Fruit fly (Drosophila melanogaster) Kc167 (cell line): ENCODE results near the gene CG33095.

Experiments used
- Myc ChIP-seq: fragments of >200 bp; optimal IDR thresholded peaks from 2 replicates; lab custom pipeline; 2017; ENCODE audit warnings: missing external identifiers
- Sin3A ChIP-seq: fragments of >200 bp; optimal IDR thresholded peaks from 2 replicates; lab custom pipeline; 2018; ENCODE audit warnings: missing external identifiers
- h ChIP-seq: fragments of >200 bp; optimal IDR thresholded peaks from 3 replicates; lab custom pipeline; 2018; ENCODE audit warnings: missing external identifiers
- insv ChIP-seq: fragments of >200 bp; optimal IDR thresholded peaks from 3 replicates; lab custom pipeline; 2018; ENCODE audit warnings: missing external identifiers
- psq ChIP-seq: fragments of >200 bp; optimal IDR thresholded peaks from 2 replicates; lab custom pipeline; 2017; ENCODE audit warnings: missing external identifiers
- ttk ChIP-seq: sonication (Bioruptor generic); optimal IDR thresholded peaks from 2 replicates; lab custom pipeline; 2017; ENCODE audit warnings: missing external identifiers

CG33095 gene

dm6 chr3R:25066856-25067255 lies 30.6 kb upstream of the CG33095 start:
- TF ChIP-seq Sin3A: no peak
- no peak for TF ChIP-seq psq
- no peak for TF ChIP-seq h (lab: Kevin White, UChicago)

dm6 chr3R:25069569-25069968 lies 27.9 kb upstream of the CG33095 start, which contains the start of the genes Stt3B and CG11839:
Gene Stt3B, minus strand, starts transcription at chr3R:25069637.
Gene CG11839, plus strand, starts transcription at chr3R:25069927.
- TF ChIP-seq insv (lab: Kevin White, UChicago): no peak
- TF ChIP-seq Myc: no peak
- no peak for TF ChIP-seq ttk (lab: Kevin White, UChicago)
- no peak for TF ChIP-seq psq
- TF ChIP-seq h (lab: Kevin White, UChicago): no peak
- no peak for TF ChIP-seq Sin3A

- no peak for TF ChIP-seq psq
- no peak for TF ChIP-seq h (lab: Kevin White, UChicago)
- TF ChIP-seq Sin3A: no peak
- no peak for TF ChIP-seq insv (lab: Kevin White, UChicago)
- TF ChIP-seq Myc: no peak
- no peak for TF ChIP-seq ttk (lab: Kevin White, UChicago)
These were observed 26.6 kb upstream of the CG33095 start, which contains the start of gene CG11836 for dm6 chr3R:25070871-25071270. Gene CG11836, plus strand, starts transcription at chr3R:25071126.

dm6 chr3R:25074558-25074964 lies 22.9 kb upstream of the CG33095 start, which contains the start of the genes shams and CG11920:
Gene shams, minus strand, starts transcription at chr3R:25074607.
Gene CG11920, plus strand, starts transcription at chr3R:25074877.
- TF ChIP-seq h (lab: Kevin White, UChicago): no peak
- TF ChIP-seq Sin3A: no peak
- no peak for TF ChIP-seq ttk (lab: Kevin White, UChicago)
- no peak for TF ChIP-seq insv (lab: Kevin White, UChicago)
- TF ChIP-seq Myc: no peak
- no peak for TF ChIP-seq psq

- TF ChIP-seq insv (lab: Kevin White, UChicago): no peak
- no peak for TF ChIP-seq Sin3A
- no peak for TF ChIP-seq psq
- TF ChIP-seq Myc: no peak
- no peak for TF ChIP-seq ttk (lab: Kevin White, UChicago)
- no peak for TF ChIP-seq h (lab: Kevin White, UChicago)
These were observed 20.1 kb upstream of the CG33095 start for dm6 chr3R:25077280-25077820.

dm6 chr3R:25078665-25079064 lies 18.8 kb upstream of the CG33095 start:
- TF ChIP-seq insv (lab: Kevin White, UChicago): no peak
- no peak for TF ChIP-seq Sin3A
- TF ChIP-seq ttk (lab: Kevin White, UChicago): no peak
- TF ChIP-seq h (lab: Kevin White, UChicago): no peak
- TF ChIP-seq Myc: no peak
- no peak for TF ChIP-seq psq

dm6 chr3R:25080446-25080845 lies 17.0 kb upstream of the CG33095 start:
- TF ChIP-seq Myc (no peak), psq (no peak), Sin3A (no peak), insv (lab: Kevin White, UChicago) (no peak), ttk (lab: Kevin White, UChicago) (no peak), h (lab: Kevin White, UChicago) (no peak)

- TF ChIP-seq Myc: no peak
- TF ChIP-seq psq: no peak
- no peak for TF ChIP-seq h (lab: Kevin White, UChicago)
- TF ChIP-seq Sin3A: no peak
- no peak for TF ChIP-seq insv (lab: Kevin White, UChicago)
- no peak for TF ChIP-seq ttk (lab: Kevin White, UChicago)
These were observed 15.1 kb upstream of the CG33095 start, which contains the start of gene fd96Ca for dm6 chr3R:25082348-25082747. Gene fd96Ca, plus strand, starts transcription at chr3R:25082684.

- TF ChIP-seq Sin3A (no peak), Myc (no peak), ttk (lab: Kevin White, UChicago) (no peak), insv (lab: Kevin White, UChicago) (no peak), psq (no peak), h (lab: Kevin White, UChicago) (no peak)
These were observed 2.8 kb upstream of the CG33095 start, which contains the start of gene fd96Cb for dm6 chr3R:25094639-25095038. Gene fd96Cb, plus strand, starts transcription at chr3R:25095012.

dm6 chr3R:25102253-25102652 lies 4.8 kb downstream of the CG33095 start, which contains the start of gene CG45095:
Gene CG45095, plus strand, starts transcription at chr3R:25102553.
- TF ChIP-seq Myc: no peak
- TF ChIP-seq h (lab: Kevin White, UChicago): no peak
- TF ChIP-seq ttk (lab: Kevin White, UChicago): no peak
- TF ChIP-seq Sin3A: no peak
- TF ChIP-seq psq: no peak
- no peak for TF ChIP-seq insv (lab: Kevin White, UChicago)

dm6 chr3R:25108932-25109331 lies 11.5 kb downstream of the CG33095 start, which contains the start of gene CG34027:
Gene CG34027, minus strand, starts transcription at chr3R:25109032.
- no peak for TF ChIP-seq ttk (lab: Kevin White, UChicago)
- TF ChIP-seq h (lab: Kevin White, UChicago): no peak
- no peak for TF ChIP-seq Myc
- no peak for TF ChIP-seq psq
- no peak for TF ChIP-seq insv (lab: Kevin White, UChicago)
- TF ChIP-seq Sin3A: no peak

dm6 chr3R:25112466-25112939 lies 15.0 kb downstream of the CG33095 start, which contains the start of gene Nepl16:
Gene Nepl16, minus strand, starts transcription at chr3R:25112516.
- TF ChIP-seq h (lab: Kevin White, UChicago): peak; percentile 80
- TF ChIP-seq Sin3A: no peak

- no peak for TF ChIP-seq Myc
- TF ChIP-seq psq: no peak
- no peak for TF ChIP-seq insv (lab: Kevin White, UChicago)
- peak; percentile 19 for TF ChIP-seq Sin3A
These were observed 25.3 kb downstream of the CG33095 start, which contains the start of the genes CG31510 and TTLL5 for dm6 chr3R:25122736-25123211. Gene CG31510, minus strand, starts transcription at chr3R:25122920. Gene TTLL5, minus strand, starts transcription at chr3R:25122920.
